Worm (Caenorhabditis elegans) whole organism, mixed stage, embryonic: Measurements from ENCODE around the gene F22D3.4.

Experiments
- snpc-4 ChIP-seq: fragments of 150-350 bp; optimal IDR thresholded peaks from 2 replicates; lab custom pipeline; 2014; ENCODE audit warnings: missing biosample characterization, missing genetic modification characterization
- sptf-1 ChIP-seq: sonication (generic microtip); optimal IDR thresholded peaks from 2 replicates; lab custom pipeline; 2017; ENCODE audit warnings: mild to moderate bottlenecking, missing genetic modification characterization, moderate library complexity, missing compliant biosample characterization
- ztf-11 ChIP-seq: fragments of 150-350 bp; optimal IDR thresholded peaks from 2 replicates; lab custom pipeline; 2014; ENCODE audit warnings: missing biosample characterization, missing genetic modification characterization

- no peak for TF ChIP-seq ztf-11 (tag; lab: Kevin White, UChicago)
- no peak for TF ChIP-seq sptf-1 (tag; lab: Kevin White, UChicago)
- TF ChIP-seq snpc-4 (tag; lab: Kevin White, UChicago), result no peak
These were observed 33.7 kb downstream of the F22D3.4 start, which contains the start of gene adal-1 for ce11 chrII:6893589-6894245.
